Fruit fly (Drosophila melanogaster): ENCODE results near the gene yuri.

- TF ChIP-seq CG10348 (GFP tag; IDR thresholded peaks at IDR 0.05) (no peak), gl (tag; optimal IDR thresholded peaks at IDR 0.05) (no peak), CG8301 (tag; optimal IDR thresholded peaks at IDR 0.05) (no peak), CG32121 (GFP tag; IDR thresholded peaks at IDR 0.05) (no peak), CG34367 (tag; optimal IDR thresholded peaks at IDR 0.05) (no peak), fd96Ca (GFP tag; IDR thresholded peaks at IDR 0.05) (no peak), EcR (GFP tag; optimal IDR thresholded peaks at IDR 0.05) (no peak)
These were observed 42.3 kb upstream of the yuri start for dm6 chr2L:15306802-15307201.

Measured in whole organism, pupa.